Worm (Caenorhabditis elegans) whole organism, early embryonic: ENCODE results near the gene C01G10.4.

Experiments used
- aly-1 ChIP-seq: sonication (generic microtip); optimal IDR thresholded peaks from 2 replicates; lab custom pipeline; 2016; ENCODE audit warnings: missing genetic modification characterization, missing compliant biosample characterization
- ama-1 ChIP-seq: fragments of 150-350 bp; optimal IDR thresholded peaks from 2 replicates; lab custom pipeline; 2014
- ceh-36 ChIP-seq: sonication (generic microtip); optimal IDR thresholded peaks from 2 replicates; lab custom pipeline; 2016; ENCODE audit warnings: missing genetic modification characterization, inconsistent platforms, missing compliant biosample characterization
- hmbx-1 ChIP-seq: sonication (generic microtip); optimal IDR thresholded peaks from 2 replicates; lab custom pipeline; 2016; ENCODE audit warnings: mild to moderate bottlenecking, missing genetic modification characterization, missing compliant biosample characterization
- scrt-1 ChIP-seq: fragments of 200-800 bp; sonication (Bioruptor generic); IDR thresholded peaks from 2 replicates; pipeline ENCODE4 v1.3.6; 2022; ENCODE audit warnings: missing genetic modification characterization, missing compliant biosample characterization
- tra-4 ChIP-seq: sonication (generic microtip); optimal IDR thresholded peaks from 2 replicates; lab custom pipeline; 2017; ENCODE audit warnings: missing genetic modification characterization, missing compliant biosample characterization

ce11 chrV:15092666-15093065 is 3.1 kb downstream of the C01G10.4 start, which contains the start of gene txt-12:
- no peak for TF ChIP-seq hmbx-1 (tag; lab: Kevin White, UChicago)
- no peak for TF ChIP-seq ceh-36 (tag; lab: Kevin White, UChicago)
- no peak for TF ChIP-seq ama-1 (lab: Kevin White, UChicago)
- no peak for TF ChIP-seq scrt-1 (GFP tag; lab: Robert Waterston, UW)
- no peak for TF ChIP-seq aly-1 (tag; lab: Kevin White, UChicago)
- TF ChIP-seq tra-4 (tag; lab: Kevin White, UChicago) = no peak
